Fruit fly (Drosophila melanogaster): ENCODE measurements around the gene CG42813.

CG42813 gene

DNA sequence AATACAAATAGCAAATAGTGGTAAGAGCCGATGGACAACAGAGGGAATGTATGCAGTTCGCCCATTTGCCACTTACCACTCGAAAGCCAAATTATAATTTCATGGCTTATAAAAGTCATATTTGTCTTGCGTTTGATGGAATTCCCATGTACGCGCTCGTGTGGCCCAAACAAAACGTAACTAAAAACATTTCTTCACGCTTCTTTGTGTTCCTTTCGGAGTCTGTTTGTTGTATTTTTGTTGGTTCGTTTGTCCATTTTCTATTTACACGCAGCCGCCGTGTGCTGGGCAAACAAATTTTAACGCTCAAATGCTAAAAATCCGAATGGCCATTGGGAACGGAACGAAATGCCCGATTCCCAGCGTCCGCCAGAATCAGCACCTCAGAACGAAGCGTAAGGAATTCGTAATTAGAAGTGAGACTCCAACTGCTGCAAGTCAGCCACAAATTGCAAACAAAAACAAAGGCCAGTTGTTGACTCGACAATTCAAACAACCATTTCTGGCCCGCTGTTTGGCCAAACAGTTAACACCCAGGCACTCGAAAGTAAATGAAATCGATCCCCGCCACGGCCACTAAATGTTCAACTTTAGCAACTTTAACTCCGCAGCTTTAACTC, 19.5 kb downstream of the CG42813 start (continued):
- TF ChIP-seq CG11723 (GFP tag; optimal IDR thresholded peaks at IDR 0.05) (peak; percentile 34), unc-4 (GFP tag; IDR thresholded peaks at IDR 0.05; ENCODE audit: partially characterized antibody) (no peak), CG15479 (GFP tag; optimal IDR thresholded peaks at IDR 0.05) (peak; percentile 2), danr (GFP tag; IDR thresholded peaks at IDR 0.05) (no peak), Gug (GFP tag; IDR thresholded peaks at IDR 0.05) (no peak), mld (GFP tag; IDR thresholded peaks at IDR 0.05; ENCODE audit: partially characterized antibody) (no peak), HLHmδ (GFP tag; optimal IDR thresholded peaks at IDR 0.05) (peak; percentile 23), CG12104 (GFP tag; optimal IDR thresholded peaks at IDR 0.05) (peak; percentile 2), phol (tag; optimal IDR thresholded peaks at IDR 0.05) (no peak), CG15514 (GFP tag; optimal IDR thresholded peaks at IDR 0.05) (peak; percentile 12), CG11560 (tag; IDR thresholded peaks at IDR 0.05) (no peak), CTCF (GFP tag; optimal IDR thresholded peaks at IDR 0.05) (no peak), Deaf1 (tag; optimal IDR thresholded peaks at IDR 0.05) (no peak), CG10462 (GFP tag; optimal IDR thresholded peaks at IDR 0.05) (peak; percentile 1), amos (GFP tag; IDR thresholded peaks at IDR 0.05; ENCODE audit: partially characterized antibody) (no peak), CG17186 (GFP tag; optimal IDR thresholded peaks at IDR 0.05) (no peak), sqz (GFP tag; optimal IDR thresholded peaks at IDR 0.05) (peak; percentile 1), Blimp-1 (GFP tag; optimal IDR thresholded peaks at IDR 0.05) (peak; percentile 46), Abd-B (GFP tag; optimal IDR thresholded peaks at IDR 0.05) (no peak), CG8944 (GFP tag; optimal IDR thresholded peaks at IDR 0.05) (peak; percentile 17), seq (GFP tag; IDR thresholded peaks at IDR 0.05) (peak; percentile 74; the same call in 1 of the 2 replicates), Atf-2 (GFP tag; optimal IDR thresholded peaks at IDR 0.05) (no peak), dm (GFP tag; optimal IDR thresholded peaks at IDR 0.05) (peak; percentile 7), CG4404 (GFP tag; IDR thresholded peaks at IDR 0.05) (peak; percentile 22; the same call in 1 of the 2 replicates), ems (GFP tag; optimal IDR thresholded peaks at IDR 0.05) (no peak), her (GFP tag; optimal IDR thresholded peaks at IDR 0.05) (peak; percentile 49), CG42726 (GFP tag; IDR thresholded peaks at IDR 0.05; ENCODE audit: partially characterized antibody) (no peak), grn (GFP tag; optimal IDR thresholded peaks at IDR 0.05) (peak; percentile 26), gt (GFP tag; IDR thresholded peaks at IDR 0.05) (no peak), CG17361 (GFP tag; IDR thresholded peaks at IDR 0.05) (0 out of 3 replicates have a peak, but pooled peaks have one; percentile 12), CG3847 (GFP tag; IDR thresholded peaks at IDR 0.05) (peak; percentile 36), Side (GFP tag; optimal IDR thresholded peaks at IDR 0.05) (peak; percentile 48), CrebB (tag; optimal IDR thresholded peaks at IDR 0.05) (peak; percentile 47), Usf (GFP tag; optimal IDR thresholded peaks at IDR 0.05) (peak; percentile 5), CG3838 (GFP tag; optimal IDR thresholded peaks at IDR 0.05) (no peak), pum (GFP tag; optimal IDR thresholded peaks at IDR 0.05) (peak; percentile 17), fru (optimal IDR thresholded peaks at IDR 0.05) (no peak), luna (GFP tag; optimal IDR thresholded peaks at IDR 0.05) (no peak), CG18599 (GFP tag; optimal IDR thresholded peaks at IDR 0.05) (peak; percentile 40), CG16815 (GFP tag; optimal IDR thresholded peaks at IDR 0.05) (no peak), CG18262 (tag; optimal IDR thresholded peaks at IDR 0.05) (peak; percentile 39), Sox102F (GFP tag; optimal IDR thresholded peaks at IDR 0.05) (peak; percentile 12), CG12942 (GFP tag; optimal IDR thresholded peaks at IDR 0.05) (peak; percentile 27), sisA (GFP tag; IDR thresholded peaks at IDR 0.05) (no peak), ttk (GFP tag; IDR thresholded peaks at IDR 0.05) (no peak), CG1602 (GFP tag; optimal IDR thresholded peaks at IDR 0.05) (peak; percentile 37), CG17328 (GFP tag; IDR thresholded peaks at IDR 0.05) (peak; percentile 47; the same call in 1 of the 2 replicates), Spps (tag; optimal IDR thresholded peaks at IDR 0.05) (peak; percentile 5), Ets65A (GFP tag) (no peak), sob (GFP tag; IDR thresholded peaks at IDR 0.05) (peak; percentile 49; the same call in 1 of the 2 replicates), crc (GFP tag; optimal IDR thresholded peaks at IDR 0.05) (no peak)
